Worm (Caenorhabditis elegans) whole organism, mixed stage, embryonic: ENCODE results near the gene srt-33.
"Not testable (repeated sequence)": the region's sequence is repeated elsewhere in the genome, so short reads cannot be mapped to it uniquely, and the experiment has no call there.

Source experiments
- bed-3 ChIP-seq: fragments of 200-800 bp; sonication (Bioruptor generic); optimal IDR thresholded peaks from 3 replicates; lab custom pipeline; 2018; ENCODE audit warnings: mild to moderate bottlenecking, missing genetic modification characterization, moderate library complexity, missing compliant biosample characterization
- blmp-1 ChIP-seq: fragments of 150-350 bp; optimal IDR thresholded peaks from 2 replicates; lab custom pipeline; 2014; ENCODE audit warnings: missing biosample characterization, missing genetic modification characterization
- elt-3 ChIP-seq: fragments of 150-350 bp; optimal IDR thresholded peaks from 2 replicates; lab custom pipeline; 2014; ENCODE audit warnings: missing biosample characterization, missing genetic modification characterization
- flh-1 ChIP-seq: fragments of 200-800 bp; sonication (Bioruptor generic); optimal IDR thresholded peaks from 2 replicates; lab custom pipeline; 2018; ENCODE audit warnings: mild to moderate bottlenecking, missing genetic modification characterization, moderate library complexity, missing compliant biosample characterization
- lsy-2 ChIP-seq: fragments of 150-350 bp; optimal IDR thresholded peaks from 2 replicates; lab custom pipeline; 2014; ENCODE audit warnings: missing biosample characterization, missing genetic modification characterization
- mep-1 ChIP-seq: fragments of 150-350 bp; optimal IDR thresholded peaks from 2 replicates; lab custom pipeline; 2017; ENCODE audit warnings: missing biosample characterization, missing genetic modification reagents, missing genetic modification characterization, inconsistent platforms
- nhr-12 ChIP-seq: fragments of 150-350 bp; optimal IDR thresholded peaks from 2 replicates; lab custom pipeline; 2014; ENCODE audit warnings: missing biosample characterization, missing genetic modification characterization
- nhr-237 ChIP-seq: fragments of 150-350 bp; optimal IDR thresholded peaks from 2 replicates; lab custom pipeline; 2014; ENCODE audit warnings: missing biosample characterization, missing genetic modification characterization
- nhr-28 ChIP-seq: fragments of 150-350 bp; optimal IDR thresholded peaks from 2 replicates; lab custom pipeline; 2014; ENCODE audit warnings: missing biosample characterization, missing genetic modification characterization
- nhr-76 ChIP-seq: sonication (generic microtip); optimal IDR thresholded peaks from 2 replicates; lab custom pipeline; 2017; ENCODE audit warnings: missing biosample characterization, missing genetic modification characterization
- tbx-8 ChIP-seq: fragments of 200-800 bp; sonication (Bioruptor generic); optimal IDR thresholded peaks from 2 replicates; lab custom pipeline; 2018; ENCODE audit warnings: mild to moderate bottlenecking, missing genetic modification characterization, moderate library complexity, missing compliant biosample characterization
- unc-120 ChIP-seq: sonication (generic microtip); optimal IDR thresholded peaks from 2 replicates; lab custom pipeline; 2017; ENCODE audit warnings: missing genetic modification characterization, missing compliant biosample characterization; ENCODE audit not compliant: poor library complexity, severe bottlenecking
- unc-62 ChIP-seq: fragments of 150-350 bp; optimal IDR thresholded peaks from 2 replicates; lab custom pipeline; 2014; ENCODE audit warnings: missing biosample characterization, missing genetic modification reagents, missing genetic modification characterization
- ztf-11 ChIP-seq: fragments of 150-350 bp; optimal IDR thresholded peaks from 2 replicates; lab custom pipeline; 2014; ENCODE audit warnings: missing biosample characterization, missing genetic modification characterization

- TF ChIP-seq ztf-11 (tag; lab: Kevin White, UChicago); flh-1 (GFP tag; lab: Kevin White, UChicago); unc-120; bed-3 (GFP tag; lab: Kevin White, UChicago); nhr-28; elt-3 (tag; lab: Kevin White, UChicago); blmp-1 (tag; lab: Kevin White, UChicago); unc-62 (GFP tag; lab: Kevin White, UChicago); nhr-237; tbx-8 (GFP tag; lab: Kevin White, UChicago); mep-1; nhr-12 (tag; lab: Kevin White, UChicago); lsy-2 (tag; lab: Kevin White, UChicago); nhr-76 (tag; lab: Kevin White, UChicago): not testable (repeated sequence)
These were observed 27.1 kb upstream of the srt-33 start, which contains the start of gene spig-4 for ce11 chrV:14306771-14307170.
